Fruit fly (Drosophila melanogaster) S2 (cell line): ENCODE measurements around the gene CG10011.

Source experiments
- CG8478 ChIP-seq: fragments of >200 bp; optimal IDR thresholded peaks from 2 replicates; lab custom pipeline; 2018
- CTCF ChIP-seq, 2 experiments: fragments of >200 bp; optimal IDR thresholded peaks; 2 replicates each; lab custom pipeline; 2018

CG10011 gene

dm6 chr3R:28599238-28600127 lies 35.4 kb downstream of the CG10011 start, which contains the start of the genes Noa36 and Hrb98DE:
Noa36 (minus strand) TSS chr3R:28599288.
Hrb98DE (plus strand) TSS chr3R:28599834.
- TF ChIP-seq CTCF (optimal IDR thresholded peaks at IDR 0.05; lab: Kevin White, UChicago) (no peak), CG8478 (no peak)

DNA sequence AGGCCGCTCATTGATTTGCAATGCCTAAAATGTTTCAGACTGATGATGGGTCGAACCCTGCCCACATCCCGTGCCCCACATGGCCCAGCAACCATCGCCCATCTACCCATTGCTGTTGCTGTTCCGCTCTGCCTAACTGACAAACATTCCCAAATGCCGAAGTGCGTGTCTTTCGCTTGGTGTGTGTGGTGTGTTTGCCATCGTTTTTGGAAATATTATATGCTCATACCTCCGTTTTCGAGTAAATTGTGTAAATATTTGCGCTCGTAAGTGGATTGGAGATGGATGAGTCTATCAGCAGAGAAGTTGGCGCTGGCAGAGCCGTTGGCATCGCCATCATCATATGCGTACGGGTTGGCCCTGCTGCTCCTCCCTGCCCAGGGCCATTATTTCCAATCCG lies 37.4 kb downstream of the CG10011 start:
- no peak for TF ChIP-seq CG8478
- no peak for TF ChIP-seq CTCF (optimal IDR thresholded peaks at IDR 0.05; lab: Kevin White, UChicago)

- no peak for TF ChIP-seq CTCF (optimal IDR thresholded peaks at IDR 0.05; lab: Kevin White, UChicago)
- no peak for TF ChIP-seq CG8478
These were observed 38.5 kb downstream of the CG10011 start for dm6 chr3R:28596357-28596756.

dm6 chr3R:28595855-28596254 lies 39.0 kb downstream of the CG10011 start:
- TF ChIP-seq CTCF (optimal IDR thresholded peaks at IDR 0.05; lab: Kevin White, UChicago), result no peak
- no peak for TF ChIP-seq CG8478

DNA sequence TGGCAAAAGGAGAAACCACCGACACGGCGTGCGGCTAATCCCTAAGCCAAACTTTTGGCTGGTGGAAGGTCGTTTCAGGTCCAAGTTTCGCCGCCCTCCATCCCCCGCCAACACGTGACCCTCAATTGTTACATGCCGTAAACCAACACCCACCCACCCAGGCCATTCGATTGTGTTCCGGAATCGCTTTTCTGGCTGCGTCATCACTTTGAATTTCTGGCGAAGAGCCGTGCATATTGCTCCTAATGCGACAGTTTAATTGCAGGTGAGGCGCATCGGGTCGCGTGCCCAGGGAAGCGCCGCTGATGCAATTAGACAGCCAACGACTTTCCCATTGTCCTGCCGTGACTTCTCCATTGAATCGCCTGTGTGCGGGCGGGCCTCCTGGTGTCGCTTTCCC lies 40.0 kb downstream of the CG10011 start:
- TF ChIP-seq CG8478 (no peak), CTCF (optimal IDR thresholded peaks at IDR 0.05; lab: Kevin White, UChicago) (no peak)

DNA sequence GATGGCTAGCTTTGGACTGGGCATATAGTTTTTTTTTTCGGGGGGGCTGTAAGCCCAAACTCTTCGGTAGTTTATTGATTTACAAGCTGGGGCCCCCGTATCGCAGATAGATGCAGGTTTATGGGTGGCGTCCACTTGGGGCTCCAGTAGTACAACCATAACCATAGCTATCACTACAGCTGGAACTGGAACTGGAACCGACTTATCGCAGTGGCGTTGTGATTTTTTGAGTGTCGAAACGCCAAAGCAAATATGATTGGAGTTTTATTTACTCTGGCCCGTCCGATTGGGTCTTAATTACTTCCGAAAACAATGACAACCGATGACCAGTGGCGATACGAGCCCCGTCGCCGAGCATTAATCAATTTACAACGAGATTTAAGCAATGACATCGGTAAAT lies 44.4 kb downstream of the CG10011 start:
- TF ChIP-seq CG8478 (no peak), CTCF (optimal IDR thresholded peaks at IDR 0.05; lab: Kevin White, UChicago) (no peak)

DNA sequence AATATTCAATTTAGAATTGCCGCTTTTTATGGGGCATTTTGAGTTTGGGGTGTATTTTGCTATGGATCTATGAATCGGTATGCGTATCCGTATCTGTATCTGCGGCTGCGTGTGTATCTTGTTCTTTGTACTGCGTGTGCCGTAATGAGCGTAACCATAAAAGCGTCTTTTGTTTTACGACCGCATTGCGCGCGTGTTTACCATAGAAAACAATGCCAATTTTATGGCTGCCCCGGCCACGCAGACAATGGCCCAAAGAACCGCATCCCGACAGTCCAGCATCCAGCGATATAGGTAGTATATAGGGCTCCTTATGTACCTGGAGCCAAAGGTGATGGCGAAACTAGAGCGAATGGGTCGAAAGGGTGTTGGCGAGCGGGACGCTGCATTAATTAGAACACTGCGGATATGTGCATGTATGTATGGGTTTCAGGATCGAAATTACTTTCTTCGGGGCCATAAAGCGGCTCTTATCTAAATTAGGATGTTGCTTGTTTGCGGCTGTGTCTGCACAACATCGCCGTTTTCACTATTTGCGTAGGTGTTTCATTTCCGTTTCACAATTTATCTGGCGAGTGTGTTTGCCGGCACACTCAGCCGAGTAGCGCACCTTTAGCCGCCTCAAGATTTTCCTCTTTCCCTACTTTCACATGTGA lies 46.4 kb downstream of the CG10011 start:
- TF ChIP-seq CG8478, result no peak
- TF ChIP-seq CTCF (optimal IDR thresholded peaks at IDR 0.05; lab: Kevin White, UChicago), result no peak

DNA sequence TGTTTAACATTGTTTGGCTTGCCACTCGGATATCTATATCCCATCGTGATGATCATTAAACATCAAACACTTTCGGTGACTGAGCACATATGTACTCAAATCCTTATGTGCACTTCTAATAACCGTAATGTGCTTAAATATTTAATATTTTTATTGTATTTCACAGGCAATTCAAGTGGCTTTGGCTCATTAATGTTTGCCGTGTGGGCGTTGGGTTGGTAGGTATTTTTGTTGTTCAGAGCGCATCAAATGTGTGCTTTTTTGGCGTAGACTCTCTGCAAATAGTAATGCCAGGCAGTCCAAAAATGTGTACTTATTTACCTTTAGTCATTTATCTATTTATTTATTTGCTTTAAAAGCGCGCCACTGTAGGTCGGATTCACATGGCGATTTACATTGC lies 48.0 kb downstream of the CG10011 start:
- TF ChIP-seq CG8478, result no peak
- no peak for TF ChIP-seq CTCF (optimal IDR thresholded peaks at IDR 0.05; lab: Kevin White, UChicago)

DNA sequence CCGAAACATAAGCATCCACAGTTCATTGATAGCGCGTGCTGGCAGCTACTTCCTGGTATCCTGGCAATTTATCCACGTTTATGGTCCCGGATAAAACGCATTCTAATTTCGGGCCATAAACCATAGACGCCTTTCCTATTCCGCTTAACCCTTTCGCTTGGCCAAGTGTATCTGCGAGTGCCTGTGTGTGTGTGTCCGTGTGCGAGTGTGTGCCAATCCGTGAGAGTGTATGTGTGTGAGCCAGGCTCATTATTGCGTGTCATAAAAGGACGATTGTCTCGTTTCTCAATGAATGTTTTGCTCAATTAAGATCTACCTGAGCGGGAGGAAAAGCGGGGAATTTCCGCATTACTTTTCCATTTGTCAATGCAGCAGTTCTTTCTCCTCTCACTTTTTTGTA lies 48.7 kb downstream of the CG10011 start:
- no peak for TF ChIP-seq CTCF (optimal IDR thresholded peaks at IDR 0.05; lab: Kevin White, UChicago)
- TF ChIP-seq CG8478, result no peak

- no peak for TF ChIP-seq CTCF (optimal IDR thresholded peaks at IDR 0.05; lab: Kevin White, UChicago)
- TF ChIP-seq CG8478, result no peak
These were observed 49.6 kb downstream of the CG10011 start, which contains the start of gene fkh for dm6 chr3R:28585076-28585821. fkh (minus strand) TSS chr3R:28585264.

DNA sequence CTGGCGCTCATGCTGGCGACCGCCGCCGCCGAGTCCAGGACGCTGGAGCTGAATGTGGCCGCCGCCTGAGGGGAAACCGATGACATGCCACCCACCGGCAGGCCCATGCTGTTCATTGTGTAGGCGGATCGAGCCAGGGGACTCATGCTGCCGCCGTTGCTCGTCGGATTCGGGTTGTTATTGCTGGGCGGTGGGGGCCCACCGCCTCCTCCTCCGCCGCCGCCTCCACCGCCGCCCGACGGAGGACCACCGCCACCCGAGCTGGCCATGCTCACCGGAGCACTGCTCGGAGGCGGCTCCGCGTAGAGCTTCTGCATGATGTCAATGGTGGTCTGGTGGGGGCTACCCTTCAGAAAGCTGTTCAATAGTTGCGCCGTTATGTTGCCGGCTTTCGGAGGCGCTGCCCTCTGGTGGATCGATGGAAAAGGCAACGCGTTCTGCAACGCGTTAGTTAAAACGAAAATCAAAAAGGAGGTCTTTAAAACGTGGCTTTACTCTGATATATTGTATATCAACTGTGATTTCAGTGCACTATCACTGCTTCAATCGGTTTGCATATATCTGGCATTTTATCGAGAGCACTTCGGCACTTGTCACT lies 50.6 kb downstream of the CG10011 start:
- TF ChIP-seq CTCF (optimal IDR thresholded peaks at IDR 0.05; lab: Kevin White, UChicago) (no peak), CG8478 (no peak)

dm6 chr3R:28582629-28583028 lies 52.3 kb downstream of the CG10011 start:
- TF ChIP-seq CTCF (optimal IDR thresholded peaks at IDR 0.05; lab: Kevin White, UChicago), result no peak
- TF ChIP-seq CG8478, result no peak

dm6 chr3R:28580540-28581095 lies 54.3 kb downstream of the CG10011 start:
- no peak for TF ChIP-seq CTCF (optimal IDR thresholded peaks at IDR 0.05; lab: Kevin White, UChicago)
- TF ChIP-seq CG8478, result no peak

DNA sequence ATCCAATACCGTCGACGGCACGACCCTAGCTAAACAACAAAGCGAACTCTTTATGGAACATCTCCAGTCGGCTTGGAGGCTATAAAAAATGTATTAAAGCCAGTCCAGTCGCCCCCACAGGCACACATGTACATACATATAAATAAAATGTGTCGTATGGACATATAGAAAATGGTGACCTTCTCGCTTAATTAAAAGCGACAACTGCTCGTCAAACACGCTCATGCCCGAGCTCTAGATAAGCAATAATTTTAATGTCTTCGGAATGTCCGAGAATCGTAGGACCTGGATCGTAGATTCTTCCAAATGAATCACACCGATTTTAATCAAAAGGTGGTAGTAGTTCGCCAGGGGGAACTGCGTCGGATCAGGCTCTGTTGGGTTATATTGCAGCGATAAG lies 54.9 kb downstream of the CG10011 start:
- no peak for TF ChIP-seq CG8478
- TF ChIP-seq CTCF (optimal IDR thresholded peaks at IDR 0.05; lab: Kevin White, UChicago), result no peak

DNA sequence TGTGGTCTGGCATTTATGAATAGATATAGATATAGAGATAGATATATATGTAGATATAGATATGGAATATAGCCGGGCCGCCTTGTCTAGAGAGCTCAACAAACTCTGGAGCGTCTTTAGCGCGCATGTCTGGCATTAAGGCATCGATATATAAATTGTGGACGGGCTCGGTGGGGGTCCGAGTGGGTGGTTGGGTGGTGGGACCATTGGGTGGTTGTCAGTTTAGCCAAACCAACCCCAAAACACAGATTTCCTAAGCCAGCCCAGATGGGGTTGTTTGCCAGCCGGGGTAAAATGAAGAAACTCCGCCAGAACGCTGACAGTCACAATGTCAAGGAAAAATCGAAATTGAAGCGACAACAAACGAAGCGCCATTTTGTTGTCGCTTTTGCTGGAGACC lies 55.4 kb downstream of the CG10011 start:
- TF ChIP-seq CTCF (optimal IDR thresholded peaks at IDR 0.05; lab: Kevin White, UChicago), result no peak
- no peak for TF ChIP-seq CG8478
